Fruit fly (Drosophila melanogaster) Kc167 (cell line): ENCODE results near the gene CG5021.

Source experiments
- Myc ChIP-seq: fragments of >200 bp; optimal IDR thresholded peaks from 2 replicates; lab custom pipeline; 2017; ENCODE audit warnings: missing external identifiers
- Sin3A ChIP-seq: fragments of >200 bp; optimal IDR thresholded peaks from 2 replicates; lab custom pipeline; 2018; ENCODE audit warnings: missing external identifiers
- h ChIP-seq: fragments of >200 bp; optimal IDR thresholded peaks from 3 replicates; lab custom pipeline; 2018; ENCODE audit warnings: missing external identifiers
- insv ChIP-seq: fragments of >200 bp; optimal IDR thresholded peaks from 3 replicates; lab custom pipeline; 2018; ENCODE audit warnings: missing external identifiers
- psq ChIP-seq: fragments of >200 bp; optimal IDR thresholded peaks from 2 replicates; lab custom pipeline; 2017; ENCODE audit warnings: missing external identifiers
- ttk ChIP-seq: sonication (Bioruptor generic); optimal IDR thresholded peaks from 2 replicates; lab custom pipeline; 2017; ENCODE audit warnings: missing external identifiers

- TF ChIP-seq h (lab: Kevin White, UChicago): no peak
- no peak for TF ChIP-seq Myc (lab: Kevin White, UChicago)
- no peak for TF ChIP-seq psq (lab: Kevin White, UChicago)
- no peak for TF ChIP-seq ttk (lab: Kevin White, UChicago)
- no peak for TF ChIP-seq Sin3A
- no peak for TF ChIP-seq insv (lab: Kevin White, UChicago)
Observed at dm6 chr3L:8974478-8975477, 8.1 kb downstream of the CG5021 start, which contains the start of the genes pix and Srp68.
